Worm (Caenorhabditis elegans) whole organism, dauer: Measurements from ENCODE around the gene lido-11.

Experiments used
- unc-62 ChIP-seq: sonication (generic microtip); optimal IDR thresholded peaks from 2 replicates; lab custom pipeline; 2017; ENCODE audit warnings: missing biosample characterization, missing genetic modification reagents, missing genetic modification characterization

lido-11 gene

DNA sequence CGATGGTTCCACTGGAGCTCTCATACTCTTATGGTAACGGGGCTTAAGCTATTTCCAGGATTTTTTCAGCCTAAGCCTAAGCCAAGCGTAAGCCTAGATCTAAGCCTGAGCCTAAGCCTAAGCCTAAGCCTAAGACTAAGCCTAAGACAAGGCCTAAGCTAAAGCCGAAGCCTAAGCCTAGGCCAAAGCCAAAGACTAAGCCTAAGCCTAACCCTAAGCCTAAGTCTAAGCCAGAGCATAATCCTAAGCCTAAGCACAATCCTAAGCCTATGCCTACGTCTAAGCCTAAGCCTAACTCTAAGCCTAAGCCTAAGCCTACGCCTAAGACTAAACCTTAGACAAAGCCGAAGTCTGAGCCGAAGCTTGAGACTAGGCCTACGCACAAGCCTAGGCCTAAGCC lies 45.2 kb downstream of the lido-11 start:
- TF ChIP-seq unc-62 = no peak

DNA sequence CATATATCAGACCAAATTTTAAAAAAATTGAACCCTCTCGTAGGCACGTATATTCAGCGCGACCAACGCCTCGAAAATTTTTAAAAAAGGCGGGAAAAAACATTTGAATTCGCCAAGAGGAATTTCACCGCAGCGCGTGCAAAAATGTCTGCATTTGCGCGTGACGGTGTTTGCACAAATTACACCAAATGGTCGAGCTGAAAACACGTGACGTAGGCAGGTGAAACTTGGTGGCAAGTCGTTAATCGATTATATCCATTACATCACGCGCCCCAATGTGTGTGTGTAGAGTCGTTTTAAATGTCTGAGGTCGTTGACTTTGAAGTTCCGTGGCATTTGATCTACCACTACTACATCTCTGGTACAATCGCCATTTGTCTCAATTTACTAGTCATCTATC lies 46.9 kb downstream of the lido-11 start, which contains the start of gene sri-31:
Gene sri-31, plus strand, starts transcription at position 301 of the 400 bp plus-strand sequence.
- no peak for TF ChIP-seq unc-62

DNA sequence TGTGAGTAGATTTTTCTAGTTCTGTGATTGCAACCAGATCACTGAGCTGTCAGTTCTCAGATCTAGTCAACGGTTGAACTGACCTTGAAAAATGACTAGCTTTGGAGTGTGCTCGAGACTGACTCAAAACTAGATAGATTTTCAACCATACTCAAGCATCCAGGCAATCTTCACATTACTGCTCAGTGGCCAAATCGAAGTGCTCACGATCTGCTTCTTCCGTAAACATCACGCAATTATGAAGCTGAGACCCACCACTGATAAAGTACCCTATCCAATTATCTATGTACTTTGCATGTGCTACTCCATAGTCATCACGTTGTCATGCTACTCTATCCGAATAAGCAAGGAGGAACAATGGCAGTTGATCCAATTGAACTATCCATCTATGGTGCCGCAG lies 47.6 kb downstream of the lido-11 start:
- TF ChIP-seq unc-62 = no peak

DNA sequence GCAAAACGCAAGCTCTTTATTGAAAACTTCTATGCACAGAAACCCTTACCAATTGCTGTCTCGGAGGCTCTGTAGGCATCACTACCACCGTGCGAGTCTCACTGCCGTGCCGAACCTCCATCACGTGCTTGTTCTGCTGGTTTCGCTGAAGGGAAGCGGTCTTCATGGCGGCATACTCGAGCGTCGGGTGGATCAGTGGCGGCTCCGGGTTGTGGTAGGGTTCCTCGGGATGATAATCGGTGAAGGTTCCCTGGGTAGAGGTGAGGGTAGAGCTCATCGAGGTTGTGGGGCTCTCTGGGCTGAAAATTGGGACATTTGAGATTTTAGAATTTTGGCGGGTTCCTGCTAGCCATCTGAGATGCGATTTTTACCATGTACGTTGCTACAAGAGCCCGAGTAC lies 49.1 kb downstream of the lido-11 start:
- no peak for TF ChIP-seq unc-62

DNA sequence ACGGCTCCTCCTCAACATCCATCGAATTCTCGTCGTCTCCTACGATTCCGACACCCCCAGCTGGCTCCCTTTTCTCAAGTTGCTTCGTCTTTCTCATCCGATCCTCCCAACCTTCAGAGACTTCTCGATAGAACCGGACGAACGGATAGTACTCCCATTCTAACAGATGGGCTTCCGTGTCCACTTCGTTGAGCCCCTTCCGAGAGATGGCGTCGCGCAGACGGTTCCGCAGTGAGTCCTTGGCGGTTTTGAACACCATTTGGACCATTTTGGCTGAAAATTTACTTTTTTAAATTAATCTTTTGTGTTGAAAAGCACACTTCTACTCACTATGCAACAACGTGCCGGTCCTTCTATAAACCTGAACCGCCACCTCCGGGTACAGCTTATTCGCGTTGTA lies 49.9 kb downstream of the lido-11 start:
- TF ChIP-seq unc-62 = no peak

DNA sequence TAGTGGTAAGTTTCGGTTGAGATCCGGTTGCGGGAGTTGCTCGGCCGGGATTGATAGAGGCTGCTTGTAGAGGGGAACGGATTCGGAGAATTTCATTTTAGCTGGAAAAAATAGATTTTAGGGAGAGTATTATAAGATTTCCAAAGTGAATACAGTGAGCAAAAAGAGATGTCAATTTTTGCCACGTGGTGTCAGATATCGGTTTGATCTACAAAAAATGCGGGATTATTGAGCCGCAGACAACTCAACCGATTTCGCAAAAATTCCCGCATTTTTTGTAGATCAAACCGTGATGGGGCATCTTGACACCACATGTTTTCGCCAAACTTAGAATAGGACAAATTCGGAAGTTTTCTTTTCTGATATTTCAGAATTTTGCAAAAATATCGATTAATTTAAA lies 50.5 kb downstream of the lido-11 start, which contains the start of gene lido-13:
Gene lido-13, minus strand, starts transcription at position 101 of the 400 bp plus-strand sequence.
- no peak for TF ChIP-seq unc-62

DNA sequence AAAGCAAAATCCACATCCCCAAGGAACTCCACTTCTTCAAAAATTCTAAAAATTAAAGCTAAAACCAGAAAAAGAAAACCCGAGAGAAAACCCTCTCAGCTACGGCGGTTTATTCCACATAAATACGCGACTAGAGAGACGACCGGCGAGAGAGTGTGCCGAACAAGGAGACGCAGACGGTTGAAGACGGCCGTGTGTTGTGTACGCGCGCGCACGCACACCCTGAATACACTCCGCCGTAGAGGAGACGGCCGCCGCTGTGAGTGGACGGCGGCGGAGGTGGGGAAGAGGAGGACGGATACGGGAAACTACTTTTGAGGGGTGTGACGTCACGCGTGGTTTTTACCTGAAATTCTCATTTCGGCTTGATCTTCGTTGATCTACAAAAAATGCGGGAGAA lies 50.9 kb downstream of the lido-11 start:
- no peak for TF ChIP-seq unc-62
